Fruit fly (Drosophila melanogaster): ENCODE results near the gene Obp8a.

The Obp8a gene

DNA sequence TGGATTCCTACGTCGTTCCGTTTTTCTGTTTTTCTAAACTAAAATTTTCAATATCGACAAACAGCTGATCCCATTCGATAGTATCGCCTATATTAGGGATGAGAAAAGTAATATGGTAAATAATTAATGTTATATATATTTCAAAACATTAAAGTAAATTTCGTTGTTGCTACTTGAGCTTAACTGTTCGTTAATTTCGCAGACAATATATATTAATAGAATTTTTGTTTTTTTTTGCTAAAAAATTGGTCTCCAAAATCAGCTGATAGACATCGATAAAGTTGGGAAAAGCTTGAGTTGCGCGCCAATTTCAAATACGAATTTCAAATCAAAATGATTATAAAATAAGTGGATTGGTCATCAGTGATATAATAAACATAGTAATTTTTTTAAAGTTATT lies 18.3 kb upstream of the Obp8a start, which contains the start of gene CG12118 (continued):
- TF ChIP-seq ttk (GFP tag; IDR thresholded peaks at IDR 0.05) (peak; percentile 71), ci (GFP tag; IDR thresholded peaks at IDR 0.05) (peak; percentile 90), Xbp1 (GFP tag; optimal IDR thresholded peaks at IDR 0.05) (peak; percentile 90), C15 (GFP tag; IDR thresholded peaks at IDR 0.05) (peak; percentile 61; the same call in 1 of the 3 replicates), toy (GFP tag; IDR thresholded peaks at IDR 0.05) (no peak), NC2α (GFP tag; optimal IDR thresholded peaks at IDR 0.05) (no peak), CG14860 (GFP tag; IDR thresholded peaks at IDR 0.05; ENCODE audit: partially characterized antibody) (peak; percentile 78), CG7745 (tag; optimal IDR thresholded peaks at IDR 0.05) (no peak), esg (GFP tag; conservative IDR thresholded peaks at IDR 0.05) (peak; percentile 70), CG32772 (GFP tag; IDR thresholded peaks at IDR 0.05) (peak; percentile 75), CG13287 (GFP tag; IDR thresholded peaks at IDR 0.05; ENCODE audit: partially characterized antibody) (peak; percentile 96), CG31388 (GFP tag; optimal IDR thresholded peaks at IDR 0.05) (peak; percentile 42), CG8765 (GFP tag; IDR thresholded peaks at IDR 0.05) (0 out of 2 replicates have a peak, but pooled peaks have one; percentile 10), CG12155 (GFP tag; optimal IDR thresholded peaks at IDR 0.05) (peak; percentile 79), CG3065 (GFP tag; optimal IDR thresholded peaks at IDR 0.05) (peak; percentile 59), CG16863 (GFP tag; optimal IDR thresholded peaks at IDR 0.05) (peak; percentile 14), chif (GFP tag; optimal IDR thresholded peaks at IDR 0.05) (peak; percentile 0 to 52), amos (GFP tag; IDR thresholded peaks at IDR 0.05; ENCODE audit: partially characterized antibody) (peak; percentile 90), Med (GFP tag) (peak; percentile 61), zen2 (GFP tag; IDR thresholded peaks at IDR 0.05; ENCODE audit: partially characterized antibody) (peak; percentile 69; the same call in 1 of the 3 replicates), CG17385 (GFP tag; optimal IDR thresholded peaks at IDR 0.05) (peak; percentile 71), bab2 (GFP tag; optimal IDR thresholded peaks at IDR 0.05) (peak; percentile 40), CG10462 (GFP tag; optimal IDR thresholded peaks at IDR 0.05) (peak; percentile 72), Hmx (GFP tag; optimal IDR thresholded peaks at IDR 0.05) (no peak), Jarid2 (GFP tag; optimal IDR thresholded peaks at IDR 0.05) (no peak), br (optimal IDR thresholded peaks at IDR 0.05) (no peak), HmgZ (tag; optimal IDR thresholded peaks at IDR 0.05) (peak; percentile 42), en (GFP tag; optimal IDR thresholded peaks at IDR 0.05) (no peak), CG1233 (GFP tag; optimal IDR thresholded peaks at IDR 0.05) (peak; percentile 59), NC2β (GFP tag; optimal IDR thresholded peaks at IDR 0.05) (peak; percentile 46), tx (GFP tag; optimal IDR thresholded peaks at IDR 0.05) (peak; percentile 12), bsh (GFP tag; optimal IDR thresholded peaks at IDR 0.05) (peak in 1 of 2 experiments; percentile 84), Ravus (GFP tag; IDR thresholded peaks at IDR 0.05) (no peak; the same call in 1 of the 2 replicates), lbe (GFP tag; optimal IDR thresholded peaks at IDR 0.05) (peak; percentile 84), eyg (GFP tag; optimal IDR thresholded peaks at IDR 0.05) (no peak), grn (GFP tag; optimal IDR thresholded peaks at IDR 0.05) (peak; percentile 21), CG15514 (GFP tag; optimal IDR thresholded peaks at IDR 0.05) (peak; percentile 88), CG34224 (GFP tag; IDR thresholded peaks at IDR 0.05; ENCODE audit: partially characterized antibody) (peak; percentile 91), CG8944 (GFP tag; optimal IDR thresholded peaks at IDR 0.05) (peak; percentile 29), inv (GFP tag; IDR thresholded peaks at IDR 0.05; ENCODE audit: partially characterized antibody) (peak; percentile 73), fd102C (GFP tag; optimal IDR thresholded peaks at IDR 0.05) (no peak), CG5953 (GFP tag; IDR thresholded peaks at IDR 0.05) (0 out of 2 replicates have a peak, but pooled peaks have one; percentile 10), CG4854 (GFP tag; optimal IDR thresholded peaks at IDR 0.05) (peak; percentile 55), Hr51 (GFP tag; optimal IDR thresholded peaks at IDR 0.05) (peak; percentile 53 to 80), yki (optimal IDR thresholded peaks at IDR 0.05) (no peak), Dll (GFP tag; IDR thresholded peaks at IDR 0.05; ENCODE audit: partially characterized antibody) (peak; percentile 97), Poxn (GFP tag; IDR thresholded peaks at IDR 0.05) (peak; percentile 32; the same call in 1 of the 2 replicates), NK7.1 (GFP tag; optimal IDR thresholded peaks at IDR 0.05) (no peak), Pdp1 (GFP tag; optimal IDR thresholded peaks at IDR 0.05) (peak; percentile 35 to 52), bigmax (GFP tag; optimal IDR thresholded peaks at IDR 0.05) (no peak)

All from whole organism, embryonic.